Fruit fly (Drosophila melanogaster): ENCODE measurements around the gene ImpL2.

The ImpL2 gene

DNA sequence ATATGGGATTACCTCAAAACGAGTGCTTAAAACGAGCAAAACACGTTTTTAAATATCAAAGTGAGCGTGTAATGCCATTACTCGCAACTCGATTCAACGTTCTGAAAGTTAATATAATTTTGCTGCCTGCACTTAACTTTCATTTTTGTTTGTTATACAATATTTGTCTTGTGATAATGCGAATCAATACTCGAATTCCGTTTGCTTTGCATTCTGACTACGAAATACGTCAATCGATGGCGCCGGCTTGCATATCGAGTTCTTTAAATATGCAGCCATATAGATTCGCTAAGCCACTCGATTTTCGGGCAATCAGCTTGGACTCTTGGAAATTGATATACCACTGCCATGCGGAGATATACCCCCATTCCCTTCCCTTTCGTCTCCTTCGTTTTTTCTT lies 15.3 kb downstream of the ImpL2 start (continued):
- no peak for TF ChIP-seq CG12942 (GFP tag; optimal IDR thresholded peaks at IDR 0.05)
- no peak for TF ChIP-seq CG10147 (GFP tag; optimal IDR thresholded peaks at IDR 0.05)
- TF ChIP-seq hkb (optimal IDR thresholded peaks at IDR 0.05) = no peak
- no peak for TF ChIP-seq hkb (GFP tag; IDR thresholded peaks at IDR 0.05)
- TF ChIP-seq dm (GFP tag; optimal IDR thresholded peaks at IDR 0.05) = no peak
- no peak for TF ChIP-seq kay (GFP tag; optimal IDR thresholded peaks at IDR 0.05)
- TF ChIP-seq CG2129 (GFP tag; IDR thresholded peaks at IDR 0.05; ENCODE audit: partially characterized antibody) = no peak
- TF ChIP-seq btn (GFP tag; optimal IDR thresholded peaks at IDR 0.05) = no peak
- TF ChIP-seq CG32532 (GFP tag; IDR thresholded peaks at IDR 0.05) = no peak
- TF ChIP-seq dmrt99B (tag; optimal IDR thresholded peaks at IDR 0.05) = no peak
- TF ChIP-seq CG2712 (tag; optimal IDR thresholded peaks at IDR 0.05) = no peak
- no peak for TF ChIP-seq Camta (GFP tag; optimal IDR thresholded peaks at IDR 0.05)
- TF ChIP-seq CG14667 (GFP tag; IDR thresholded peaks at IDR 0.05) = no peak
- no peak for TF ChIP-seq CG13624 (GFP tag; optimal IDR thresholded peaks at IDR 0.05)
- no peak for TF ChIP-seq CG33557 (GFP tag; optimal IDR thresholded peaks at IDR 0.05)
- no peak for TF ChIP-seq Ravus (GFP tag; IDR thresholded peaks at IDR 0.05)
- no peak for TF ChIP-seq inv (GFP tag; IDR thresholded peaks at IDR 0.05; ENCODE audit: partially characterized antibody)
- TF ChIP-seq CG17359 (tag; optimal IDR thresholded peaks at IDR 0.05) = no peak
- no peak for TF ChIP-seq E2f2 (GFP tag; IDR thresholded peaks at IDR 0.05)
- no peak for TF ChIP-seq Ssrp (tag; optimal IDR thresholded peaks at IDR 0.05)
- no peak for TF ChIP-seq Taf1 (GFP tag; IDR thresholded peaks at IDR 0.05)
- TF ChIP-seq gro (GFP tag; optimal IDR thresholded peaks at IDR 0.05) = no peak
- no peak for TF ChIP-seq D19A (tag; optimal IDR thresholded peaks at IDR 0.05)
- no peak for TF ChIP-seq so (GFP tag; IDR thresholded peaks at IDR 0.05)
- TF ChIP-seq CG2120 (GFP tag; optimal IDR thresholded peaks at IDR 0.05) = no peak
- TF ChIP-seq CG31441 (GFP tag; IDR thresholded peaks at IDR 0.05) = no peak
- no peak for TF ChIP-seq CG7839 (tag; optimal IDR thresholded peaks at IDR 0.05)
- TF ChIP-seq stc (GFP tag; IDR thresholded peaks at IDR 0.05) = 0 out of 2 replicates have a peak, but pooled peaks have one; percentile 16
- TF ChIP-seq CG11247 (GFP tag; IDR thresholded peaks at IDR 0.05) = no peak
- no peak for TF ChIP-seq CG2116 (GFP tag; optimal IDR thresholded peaks at IDR 0.05)
- TF ChIP-seq slp2 (GFP tag; optimal IDR thresholded peaks at IDR 0.05) = no peak
- no peak for TF ChIP-seq cas (GFP tag; IDR thresholded peaks at IDR 0.05)
- TF ChIP-seq Oli (tag; optimal IDR thresholded peaks at IDR 0.05) = no peak
- TF ChIP-seq CG34376 (GFP tag; optimal IDR thresholded peaks at IDR 0.05) = no peak
- no peak for TF ChIP-seq CG8388 (GFP tag; optimal IDR thresholded peaks at IDR 0.05)
- no peak for TF ChIP-seq CG10321 (GFP tag; IDR thresholded peaks at IDR 0.05)
- no peak for TF ChIP-seq amos (GFP tag; IDR thresholded peaks at IDR 0.05; ENCODE audit: partially characterized antibody)
- TF ChIP-seq B-H1 (GFP tag; IDR thresholded peaks at IDR 0.05) = no peak
- peak; percentile 46 for TF ChIP-seq ATbp (GFP tag; optimal IDR thresholded peaks at IDR 0.05)
- TF ChIP-seq CG9817 (tag; optimal IDR thresholded peaks at IDR 0.05) = no peak
- TF ChIP-seq CG5245 (GFP tag; optimal IDR thresholded peaks at IDR 0.05) = no peak
- no peak for TF ChIP-seq Opbp (GFP tag; IDR thresholded peaks at IDR 0.05; ENCODE audit: partially characterized antibody)
- TF ChIP-seq Xrp1 (GFP tag; IDR thresholded peaks at IDR 0.05) = 0 out of 2 replicates have a peak, but pooled peaks have one; percentile 13
- TF ChIP-seq CG2202 (tag; optimal IDR thresholded peaks at IDR 0.05) = no peak
- TF ChIP-seq MTF-1 (GFP tag; optimal IDR thresholded peaks at IDR 0.05; ENCODE audit: borderline replicate concordance) = peak; percentile 10
- TF ChIP-seq CG6175 (GFP tag; IDR thresholded peaks at IDR 0.05) = no peak
- TF ChIP-seq vnd (GFP tag; IDR thresholded peaks at IDR 0.05; ENCODE audit: partially characterized antibody) = no peak
- TF ChIP-seq CG6854 (GFP tag; optimal IDR thresholded peaks at IDR 0.05) = no peak
- peak; percentile 40 for TF ChIP-seq sens (GFP tag)
- no peak for TF ChIP-seq Dfd (GFP tag; optimal IDR thresholded peaks at IDR 0.05)
- no peak for TF ChIP-seq CG10979 (tag; optimal IDR thresholded peaks at IDR 0.05)
- TF ChIP-seq seq (GFP tag; IDR thresholded peaks at IDR 0.05) = no peak

Measured in whole organism, embryonic.